Worm (Caenorhabditis elegans): Measurements from ENCODE around the gene ZK470.14.

ce11 chrX:4167150-4167549 lies at the start of gene ZK470.14:
- no peak for TF ChIP-seq klf-2 (GFP tag; conservative IDR thresholded peaks at IDR 0.05)
- no peak for TF ChIP-seq flt-1 (GFP tag; IDR thresholded peaks at IDR 0.05)
- TF ChIP-seq T22C8.4 (GFP tag; IDR thresholded peaks at IDR 0.05) = no peak
- no peak for TF ChIP-seq med-1 (GFP tag; optimal IDR thresholded peaks at IDR 0.05; ENCODE audit: insufficient read depth)
- no peak for TF ChIP-seq cog-1 (tag; optimal IDR thresholded peaks at IDR 0.05)
- no peak for TF ChIP-seq ztf-23 (GFP tag; IDR thresholded peaks at IDR 0.05)
- no peak for TF ChIP-seq tab-1 (GFP tag; IDR thresholded peaks at IDR 0.05)
- no peak for TF ChIP-seq ref-1 (GFP tag; conservative IDR thresholded peaks at IDR 0.05)
- TF ChIP-seq ztf-29 (GFP tag; IDR thresholded peaks at IDR 0.05) = no peak
